Fruit fly (Drosophila melanogaster): ENCODE results near the gene CG9578.
"Not testable (repeated sequence)": the region's sequence is repeated elsewhere in the genome, so short reads cannot be mapped to it uniquely, and the experiment has no call there.

The CG9578 gene

DNA sequence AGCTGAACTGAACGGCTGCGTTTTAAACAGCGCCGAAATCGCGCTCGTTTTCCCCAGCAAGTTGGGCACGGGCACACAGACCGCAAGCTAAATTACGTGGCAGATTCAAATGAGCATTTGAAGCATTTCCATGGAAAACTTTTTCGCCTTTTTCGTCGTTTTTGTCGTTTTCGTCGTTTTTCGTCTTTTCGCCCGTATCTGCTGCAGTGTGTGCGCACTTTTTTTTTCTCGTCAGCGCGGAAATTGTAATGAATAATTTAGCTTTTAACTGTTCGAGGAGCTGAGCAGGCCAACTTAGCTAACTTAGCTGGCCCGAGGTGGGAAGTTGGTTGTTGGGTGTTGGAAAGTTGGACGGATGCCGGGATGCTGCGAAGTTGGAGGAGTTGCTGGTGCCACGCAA lies 40.5 kb upstream of the CG9578 start:
- TF ChIP-seq lmd (GFP tag; IDR thresholded peaks at IDR 0.05) (no peak), CG10979 (tag; optimal IDR thresholded peaks at IDR 0.05) (no peak), C15 (GFP tag; IDR thresholded peaks at IDR 0.05) (no peak), MBD-R2 (GFP tag; IDR thresholded peaks at IDR 0.05) (no peak), CG8359 (GFP tag; optimal IDR thresholded peaks at IDR 0.05; ENCODE audit: borderline replicate concordance) (peak; percentile 78)

DNA sequence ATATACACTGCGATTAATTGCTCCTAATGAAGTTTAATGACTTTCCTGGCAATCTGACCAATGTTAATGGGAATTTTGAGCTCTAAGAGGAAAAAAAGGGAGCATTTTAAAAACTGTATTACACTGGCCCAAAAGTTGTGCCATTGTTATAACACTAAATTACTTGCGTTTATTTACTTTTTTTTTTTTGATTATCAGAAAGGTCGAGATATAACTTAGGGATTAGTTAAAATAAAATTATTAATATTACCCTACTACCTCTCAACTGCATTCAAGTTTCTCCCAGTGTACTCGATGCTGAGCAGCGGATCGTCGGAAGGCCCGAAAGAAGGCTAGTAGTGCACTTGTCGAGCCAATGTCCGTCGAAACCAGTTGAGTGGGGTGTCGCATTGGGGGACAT lies 39.5 kb upstream of the CG9578 start:
- no peak for TF ChIP-seq Neu2 (GFP tag; optimal IDR thresholded peaks at IDR 0.05; ENCODE audit: borderline replicate concordance)
- no peak for TF ChIP-seq wdn (GFP tag; IDR thresholded peaks at IDR 0.05)
- no peak for TF ChIP-seq prd (optimal IDR thresholded peaks at IDR 0.05)
- TF ChIP-seq prd (GFP tag; IDR thresholded peaks at IDR 0.05): 0 out of 3 replicates have a peak, but pooled peaks have one; percentile 36
- TF ChIP-seq toy (GFP tag; IDR thresholded peaks at IDR 0.05): no peak
- peak; percentile 58 for TF ChIP-seq Drgx (GFP tag; IDR thresholded peaks at IDR 0.05)

DNA sequence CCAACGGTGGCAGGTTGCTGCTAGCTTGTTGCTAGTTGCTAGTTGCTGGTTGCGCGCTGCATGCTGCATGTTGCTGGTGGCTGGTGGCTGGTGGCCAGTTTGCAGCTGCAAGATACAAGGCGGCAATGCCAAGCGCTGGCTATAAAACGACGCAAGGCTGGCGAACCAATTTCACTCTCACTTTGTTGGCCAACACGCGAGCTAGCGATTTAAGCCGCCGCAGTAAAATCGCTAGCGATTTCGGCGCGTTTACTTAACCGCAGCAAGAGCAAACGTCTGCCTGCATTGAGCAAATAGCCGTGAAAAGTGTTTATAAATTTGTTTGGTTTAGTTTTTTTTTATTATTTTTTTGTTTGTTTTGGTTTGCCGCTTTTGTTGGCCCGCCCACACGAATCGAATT lies 36.6 kb upstream of the CG9578 start, which contains the start of gene CG15322:
Gene CG15322, plus strand, starts transcription at position 148 of the 400 bp plus-strand sequence.
- TF ChIP-seq CG1603 (tag; optimal IDR thresholded peaks at IDR 0.05) (no peak), CG8359 (GFP tag; optimal IDR thresholded peaks at IDR 0.05; ENCODE audit: borderline replicate concordance) (peak; percentile 98), chinmo (GFP tag; IDR thresholded peaks at IDR 0.05; ENCODE audit: partially characterized antibody) (no peak), CG17612 (GFP tag; IDR thresholded peaks at IDR 0.05) (no peak), Ets65A (GFP tag) (peak; percentile 41), kni (GFP tag; optimal IDR thresholded peaks at IDR 0.05) (no peak), CG31224 (GFP tag; IDR thresholded peaks at IDR 0.05) (no peak), CG7556 (GFP tag; optimal IDR thresholded peaks at IDR 0.05) (no peak)

DNA sequence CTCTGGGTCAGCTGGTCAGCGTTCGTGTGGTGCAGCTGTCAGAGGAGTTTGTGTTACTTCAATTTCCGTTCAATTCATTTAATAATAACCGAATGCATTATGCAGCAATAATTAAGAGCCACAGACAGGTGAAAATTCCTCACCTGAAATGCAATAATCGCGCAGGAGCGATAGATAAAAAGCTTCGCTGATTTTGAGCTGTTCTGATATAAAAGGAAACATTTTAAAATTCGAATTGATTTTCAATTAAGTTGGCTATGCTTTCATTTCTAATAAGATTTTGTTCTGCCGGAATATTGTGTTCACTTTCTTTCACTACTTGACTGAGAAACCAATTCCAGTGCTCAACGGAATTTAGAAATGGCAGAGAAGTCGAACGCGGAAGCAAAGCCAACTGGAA lies 30.5 kb upstream of the CG9578 start, which contains the start of gene CG42583:
Gene CG42583, plus strand, starts transcription at position 301 of the 400 bp plus-strand sequence.
- TF ChIP-seq ap (GFP tag; IDR thresholded peaks at IDR 0.05) (no peak), emc (GFP tag; optimal IDR thresholded peaks at IDR 0.05) (no peak), MBD-R2 (GFP tag; IDR thresholded peaks at IDR 0.05) (no peak), GATAe (GFP tag; conservative IDR thresholded peaks at IDR 0.05) (no peak), CG16813 (GFP tag; IDR thresholded peaks at IDR 0.05; ENCODE audit: partially characterized antibody) (no peak), CG9817 (tag; optimal IDR thresholded peaks at IDR 0.05) (no peak), NFAT (GFP tag; IDR thresholded peaks at IDR 0.05) (no peak), CG11504 (tag; optimal IDR thresholded peaks at IDR 0.05) (no peak), CG10462 (GFP tag; optimal IDR thresholded peaks at IDR 0.05) (no peak), CG8089 (GFP tag; optimal IDR thresholded peaks at IDR 0.05) (no peak), CG6765 (GFP tag; optimal IDR thresholded peaks at IDR 0.05) (no peak)

dm6 chrX:20140710-20141109 lies 29.3 kb upstream of the CG9578 start, which contains the start of gene CG34332:
Gene CG34332, plus strand, starts transcription at chrX:20141010.
- TF ChIP-seq sens (GFP tag): no peak

dm6 chrX:20143088-20143487 lies 26.9 kb upstream of the CG9578 start, which contains the start of gene Or19a:
Gene Or19a, minus strand, starts transcription at chrX:20143188.
- not testable (repeated sequence) for TF ChIP-seq CG10979 (tag; optimal IDR thresholded peaks at IDR 0.05); usp (GFP tag; optimal IDR thresholded peaks at IDR 0.05); Six4 (GFP tag; optimal IDR thresholded peaks at IDR 0.05)
